Worm (Caenorhabditis elegans): ENCODE results near the gene srx-90.

DNA sequence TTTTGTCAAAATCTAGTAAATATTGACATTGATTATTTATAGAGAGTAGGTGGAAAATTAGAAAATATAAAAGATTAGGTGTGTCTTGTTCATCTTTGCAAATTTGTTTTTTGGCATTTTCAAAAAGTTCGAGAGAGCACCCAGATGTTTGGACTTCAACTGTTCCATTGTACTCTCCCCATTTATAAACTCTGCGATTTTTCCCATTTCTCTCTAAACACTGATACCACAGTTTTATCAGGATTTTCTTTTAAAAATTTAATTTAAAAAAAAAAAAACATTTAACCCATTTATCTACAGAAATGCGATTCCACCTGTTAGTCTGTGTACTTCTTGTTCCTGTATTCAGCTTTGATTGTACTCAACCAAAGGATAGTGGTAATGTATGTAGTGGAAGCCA, 32.1 kb downstream of the srx-90 start, which contains the start of gene tag-290:
- no peak for TF ChIP-seq elt-3 (tag; optimal IDR thresholded peaks at IDR 0.05)
- TF ChIP-seq ceh-82 (tag; optimal IDR thresholded peaks at IDR 0.05): no peak
- no peak for TF ChIP-seq fos-1 (tag; optimal IDR thresholded peaks at IDR 0.05)
- TF ChIP-seq ZK546.5 (tag; optimal IDR thresholded peaks at IDR 0.05): no peak
- TF ChIP-seq nhr-237 (tag; optimal IDR thresholded peaks at IDR 0.05): no peak
- no peak for TF ChIP-seq unc-39 (tag; optimal IDR thresholded peaks at IDR 0.05)

All from whole organism, L3 larva.